Worm (Caenorhabditis elegans): Measurements from ENCODE around the gene W06H8.6.

ce11 chrV:6268961-6269360 is 42.2 kb upstream of the W06H8.6 start:
- TF ChIP-seq athp-1 (tag; optimal IDR thresholded peaks at IDR 0.05) (no peak), snpc-4 (GFP tag; optimal IDR thresholded peaks at IDR 0.05) (no peak), snpc-4 (tag; optimal IDR thresholded peaks at IDR 0.05) (no peak), unc-62 (GFP tag; optimal IDR thresholded peaks at IDR 0.05) (no peak), nfyb-1 (GFP tag; IDR thresholded peaks at IDR 0.05) (no peak), Y56A3A.18 (GFP tag; IDR thresholded peaks at IDR 0.05) (no peak), madf-8 (GFP tag; conservative IDR thresholded peaks at IDR 0.05) (no peak), ama-1 (optimal IDR thresholded peaks at IDR 0.05) (no peak), ama-1 (GFP tag; optimal IDR thresholded peaks at IDR 0.05) (no peak), ceh-40 (GFP tag; IDR thresholded peaks at IDR 0.05) (no peak), efl-1 (GFP tag; optimal IDR thresholded peaks at IDR 0.05) (no peak)

All from whole organism, young adult.